Worm (Caenorhabditis elegans) whole organism, late embryonic: Measurements from ENCODE around the gene Y37A1B.7.
A peak's percentile ranks its signal among the peaks of the same experiment; 100 is the strongest.

Experiments
- ama-1 ChIP-seq: fragments of 150-350 bp; optimal IDR thresholded peaks from 2 replicates; lab custom pipeline; 2014
- ceh-22 ChIP-seq: sonication (generic microtip); optimal IDR thresholded peaks from 2 replicates; lab custom pipeline; 2017; ENCODE audit warnings: missing biosample characterization, missing genetic modification characterization
- dmd-4 ChIP-seq: sonication (generic microtip); optimal IDR thresholded peaks from 2 replicates; lab custom pipeline; 2016; ENCODE audit warnings: borderline replicate concordance, missing genetic modification characterization, missing compliant biosample characterization
- hlh-30 ChIP-seq: sonication (generic microtip); optimal IDR thresholded peaks from 2 replicates; lab custom pipeline; 2017; ENCODE audit warnings: antibody characterized with exemption, missing genetic modification characterization, missing compliant biosample characterization; ENCODE audit not compliant: insufficient read depth
- pha-4 ChIP-seq: fragments of 150-350 bp; optimal IDR thresholded peaks from 2 replicates; lab custom pipeline; 2018; ENCODE audit warnings: missing biosample characterization, missing genetic modification reagents, missing genetic modification characterization
- unc-55 ChIP-seq: sonication (generic microtip); optimal IDR thresholded peaks from 2 replicates; lab custom pipeline; 2017; ENCODE audit warnings: missing biosample characterization, missing genetic modification reagents, missing genetic modification characterization

DNA sequence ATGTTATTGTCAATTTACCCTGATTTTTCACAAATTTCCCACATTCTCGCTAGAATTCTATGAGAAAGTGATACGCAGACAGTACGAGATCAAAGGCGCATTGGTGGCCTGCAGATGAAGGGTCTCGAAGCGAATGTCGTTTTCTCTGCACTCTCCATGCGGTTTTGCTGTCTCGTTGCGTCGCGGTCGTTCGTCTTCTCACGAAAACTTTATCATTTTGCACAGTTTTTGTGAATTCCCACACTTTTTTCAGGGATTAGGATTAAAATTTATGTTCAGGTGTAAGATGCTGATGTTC is 27.4 kb upstream of the Y37A1B.7 start:
- TF ChIP-seq ama-1 (peak; percentile 57), unc-55 (GFP tag; lab: Kevin White, UChicago) (peak; percentile 56), ceh-22 (tag; lab: Kevin White, UChicago) (no peak), pha-4 (tag; lab: Kevin White, UChicago) (no peak), dmd-4 (tag; lab: Kevin White, UChicago) (no peak), hlh-30 (no peak)
